Worm (Caenorhabditis elegans) whole organism, mixed stage, embryonic: ENCODE measurements around the gene dhs-8.

Experiments used
- blmp-1 ChIP-seq: fragments of 150-350 bp; optimal IDR thresholded peaks from 2 replicates; lab custom pipeline; 2014; ENCODE audit warnings: missing biosample characterization, missing genetic modification characterization
- unc-39 ChIP-seq: fragments of 150-350 bp; optimal IDR thresholded peaks from 2 replicates; lab custom pipeline; 2014; ENCODE audit warnings: missing biosample characterization, missing genetic modification characterization

DNA sequence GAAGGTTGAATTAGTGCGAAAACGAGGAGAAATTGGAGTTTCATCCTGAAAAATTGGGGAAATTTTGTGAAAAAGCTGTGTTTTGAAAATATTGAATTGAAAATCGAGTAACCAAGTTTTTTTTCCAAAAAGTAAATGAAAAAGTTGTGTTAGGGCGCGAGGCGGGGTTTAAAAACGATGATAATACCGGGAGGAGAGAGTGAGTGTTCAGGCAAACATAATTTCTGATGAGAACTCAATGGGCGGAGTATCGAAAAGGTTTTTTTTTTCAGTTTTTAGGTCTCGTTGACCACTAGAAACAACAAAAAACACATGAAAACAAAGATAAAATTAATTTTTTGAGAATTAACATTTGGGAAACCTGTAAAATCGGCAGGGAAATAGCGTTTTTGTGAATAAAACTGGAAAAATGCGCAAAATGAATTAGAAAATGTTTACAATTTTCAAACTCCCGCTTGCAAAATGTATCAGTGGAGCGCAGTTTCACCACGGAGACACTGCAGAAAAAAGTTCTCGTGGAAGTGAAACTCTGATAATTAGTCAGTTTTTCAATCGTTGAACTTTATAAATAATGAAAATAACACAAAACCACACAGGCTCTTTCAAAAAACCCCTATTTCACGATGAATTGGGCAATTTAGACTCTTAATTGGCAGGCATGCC lies 18.1 kb upstream of the dhs-8 start, which contains the start of gene C13B4.1:
- TF ChIP-seq blmp-1 (tag; lab: Kevin White, UChicago) (no peak), unc-39 (no peak)
